Worm (Caenorhabditis elegans): ENCODE data around the gene ace-3.

- no peak for TF ChIP-seq aly-2 (tag; optimal IDR thresholded peaks at IDR 0.05)
- TF ChIP-seq lin-35 (GFP tag; optimal IDR thresholded peaks at IDR 0.05) = peak; percentile 63 to 65
- TF ChIP-seq lin-13 (GFP tag; optimal IDR thresholded peaks at IDR 0.05) = no peak
Observed at ce11 chrII:14249489-14249888, 44.1 kb downstream of the ace-3 start.
